Worm (Caenorhabditis elegans) whole organism, midembryonic: ENCODE results near the gene F31F7.2.

Source experiments
- flt-1 ChIP-seq: fragments of 200-800 bp; sonication (Bioruptor generic); IDR thresholded peaks from 2 replicates; pipeline ENCODE4 v1.3.6; 2022; ENCODE audit warnings: missing genetic modification characterization, missing compliant biosample characterization
- ref-1 ChIP-seq: fragments of 200-800 bp; sonication (Bioruptor generic); conservative IDR thresholded peaks from 2 replicates; pipeline ENCODE4 v1.3.6; 2022; ENCODE audit warnings: missing genetic modification reagents, missing genetic modification characterization, missing compliant biosample characterization
- ztf-23 ChIP-seq: fragments of 200-800 bp; sonication (Bioruptor generic); IDR thresholded peaks from 2 replicates; pipeline ENCODE4 v1.3.6; 2022; ENCODE audit warnings: missing genetic modification reagents, missing genetic modification characterization, missing compliant biosample characterization

- TF ChIP-seq ztf-23 (GFP tag; lab: Robert Waterston, UW) (no peak; the same call in 1 of the 2 replicates), flt-1 (GFP tag; lab: Robert Waterston, UW) (no peak), ref-1 (GFP tag; lab: Robert Waterston, UW) (no peak)
Measured at ce11 chrV:6222171-6222733, 48.4 kb upstream of the F31F7.2 start.
